Fruit fly (Drosophila melanogaster) whole organism, embryonic: ENCODE results near the gene Gr97a.

ENCODE experiments used
- Ada2b ChIP-seq: fragments of 200-800 bp; sonication (Bioruptor generic); IDR thresholded peaks from 2 replicates; pipeline ENCODE4 v1.3.6; 2022; ENCODE audit warnings: missing biosample characterization, missing genetic modification characterization
- CG10462 ChIP-seq: fragments of 200-800 bp; sonication (Bioruptor generic); optimal IDR thresholded peaks from 2 replicates; lab custom pipeline; 2016; ENCODE audit warnings: missing biosample characterization, missing genetic modification characterization
- CG11247 ChIP-seq: fragments of 200-800 bp; sonication (Bioruptor generic); IDR thresholded peaks from 2 replicates; pipeline ENCODE4 v1.3.6; 2022; ENCODE audit warnings: missing biosample characterization, missing genetic modification characterization
- CG12236 ChIP-seq: fragments of 200-800 bp; sonication (Bioruptor generic); optimal IDR thresholded peaks from 2 replicates; lab custom pipeline; 2016; ENCODE audit warnings: missing biosample characterization, missing genetic modification characterization
- CG12942 ChIP-seq: fragments of 200-800 bp; sonication (Bioruptor generic); optimal IDR thresholded peaks from 3 replicates; lab custom pipeline; 2016; ENCODE audit warnings: missing biosample characterization, missing genetic modification characterization
- CG13624 ChIP-seq: fragments of 200-800 bp; sonication (Bioruptor generic); optimal IDR thresholded peaks from 2 replicates; lab custom pipeline; 2016; ENCODE audit warnings: missing biosample characterization, missing genetic modification characterization
- CG14860 ChIP-seq: fragments of 200-800 bp; sonication (Bioruptor generic); IDR thresholded peaks from 3 replicates; pipeline ENCODE4 v1.3.6; 2022; ENCODE audit warnings: missing biosample characterization, missing genetic modification characterization; ENCODE audit not compliant: partially characterized antibody
- CG1529 ChIP-seq: fragments of 200-800 bp; sonication (Bioruptor generic); optimal IDR thresholded peaks from 3 replicates; lab custom pipeline; 2018; ENCODE audit warnings: missing biosample characterization, missing genetic modification characterization
- CG15514 ChIP-seq: fragments of 200-800 bp; sonication (Bioruptor generic); optimal IDR thresholded peaks from 3 replicates; lab custom pipeline; 2017; ENCODE audit warnings: missing biosample characterization, missing genetic modification characterization, mild to moderate bottlenecking, moderate library complexity, missing genetic modification reagents
- CG1647 ChIP-seq: fragments of 200-800 bp; sonication (Bioruptor generic); optimal IDR thresholded peaks from 3 replicates; lab custom pipeline; 2016; ENCODE audit warnings: missing biosample characterization, missing genetic modification characterization
- CG17328 ChIP-seq: fragments of 200-800 bp; sonication (Bioruptor generic); IDR thresholded peaks from 2 replicates; pipeline ENCODE4 v1.3.6; 2022; ENCODE audit warnings: missing biosample characterization, missing genetic modification characterization
- CG17359 ChIP-seq: fragments of 200-800 bp; sonication (Bioruptor generic); optimal IDR thresholded peaks from 3 replicates; lab custom pipeline; 2018; ENCODE audit warnings: missing biosample characterization, mild to moderate bottlenecking, missing genetic modification characterization, moderate library complexity
- CG17385 ChIP-seq: fragments of 200-800 bp; sonication (Bioruptor generic); optimal IDR thresholded peaks from 3 replicates; lab custom pipeline; 2018; ENCODE audit warnings: missing biosample characterization, mild to moderate bottlenecking, missing genetic modification characterization
- CG18619 ChIP-seq: fragments of 200-800 bp; sonication (Bioruptor generic); optimal IDR thresholded peaks from 3 replicates; lab custom pipeline; 2017; ENCODE audit warnings: missing biosample characterization, mild to moderate bottlenecking, missing genetic modification characterization
- CG2120 ChIP-seq: fragments of 200-800 bp; sonication (Bioruptor generic); optimal IDR thresholded peaks from 3 replicates; lab custom pipeline; 2016; ENCODE audit warnings: missing biosample characterization, missing genetic modification characterization
- CG2678 ChIP-seq: fragments of 200-800 bp; sonication (Bioruptor generic); optimal IDR thresholded peaks from 3 replicates; lab custom pipeline; 2019; ENCODE audit warnings: missing biosample characterization, mild to moderate bottlenecking, missing genetic modification characterization, moderate library complexity
- CG2712 ChIP-seq: fragments of 200-800 bp; optimal IDR thresholded peaks from 3 replicates; lab custom pipeline; 2019; ENCODE audit warnings: missing biosample characterization, mild to moderate bottlenecking, missing genetic modification characterization, moderate library complexity
- CG30020 ChIP-seq: fragments of 200-800 bp; optimal IDR thresholded peaks from 2 replicates; lab custom pipeline; 2019; ENCODE audit warnings: missing biosample characterization, mild to moderate bottlenecking, missing genetic modification characterization, moderate library complexity
- CG31365 ChIP-seq: fragments of 200-800 bp; sonication (Bioruptor generic); optimal IDR thresholded peaks from 2 replicates; lab custom pipeline; 2018; ENCODE audit warnings: missing biosample characterization, mild to moderate bottlenecking, missing genetic modification characterization
- CG32532 ChIP-seq: fragments of 200-800 bp; sonication (Bioruptor generic); IDR thresholded peaks from 2 replicates; pipeline ENCODE4 v1.3.6; 2022; ENCODE audit warnings: missing biosample characterization, missing genetic modification characterization
- CG3847 ChIP-seq: fragments of 200-800 bp; sonication (Bioruptor generic); IDR thresholded peaks from 2 replicates; pipeline ENCODE4 v1.3.6; 2022; ENCODE audit warnings: missing biosample characterization, missing genetic modification characterization
- CG4424 ChIP-seq: fragments of 200-800 bp; sonication (Bioruptor generic); optimal IDR thresholded peaks from 3 replicates; lab custom pipeline; 2016; ENCODE audit warnings: missing biosample characterization, missing genetic modification characterization
- CG4707 ChIP-seq: fragments of 200-800 bp; sonication (Bioruptor generic); optimal IDR thresholded peaks from 2 replicates; lab custom pipeline; 2018; ENCODE audit warnings: missing biosample characterization, mild to moderate bottlenecking, missing genetic modification characterization, moderate library complexity
- CG5180 ChIP-seq: fragments of 200-800 bp; sonication (Bioruptor generic); optimal IDR thresholded peaks from 3 replicates; lab custom pipeline; 2017; ENCODE audit warnings: missing biosample characterization, missing genetic modification characterization, mild to moderate bottlenecking, moderate library complexity, missing genetic modification reagents
- CG6175 ChIP-seq: fragments of 200-800 bp; sonication (Bioruptor generic); IDR thresholded peaks from 3 replicates; pipeline ENCODE4 v1.3.6; 2022; ENCODE audit warnings: missing biosample characterization, missing genetic modification characterization
- CG6813 ChIP-seq: fragments of 200-800 bp; sonication (Bioruptor generic); optimal IDR thresholded peaks from 2 replicates; lab custom pipeline; 2017; ENCODE audit warnings: missing biosample characterization, missing genetic modification characterization, mild to moderate bottlenecking, moderate library complexity, missing genetic modification reagents
- CG7745 ChIP-seq: fragments of 200-800 bp; sonication (Bioruptor generic); optimal IDR thresholded peaks from 2 replicates; lab custom pipeline; 2018; ENCODE audit warnings: missing biosample characterization, mild to moderate bottlenecking, missing genetic modification characterization, moderate library complexity
- CG8089 ChIP-seq: fragments of 200-800 bp; sonication (Bioruptor generic); optimal IDR thresholded peaks from 3 replicates; lab custom pipeline; 2016; ENCODE audit warnings: missing biosample characterization, missing genetic modification characterization
- CG8281 ChIP-seq: fragments of 200-800 bp; sonication (Bioruptor generic); optimal IDR thresholded peaks from 2 replicates; lab custom pipeline; 2018; ENCODE audit warnings: missing biosample characterization, mild to moderate bottlenecking, missing genetic modification characterization, moderate library complexity
- Dp ChIP-seq: fragments of 200-800 bp; sonication (Bioruptor generic); optimal IDR thresholded peaks from 2 replicates; lab custom pipeline; 2018; ENCODE audit warnings: missing biosample characterization, mild to moderate bottlenecking, missing genetic modification characterization, moderate library complexity
- Hey ChIP-seq: fragments of 200-800 bp; sonication (Bioruptor generic); optimal IDR thresholded peaks from 3 replicates; lab custom pipeline; 2018; ENCODE audit warnings: missing biosample characterization, mild to moderate bottlenecking, missing genetic modification characterization
- Hr3 ChIP-seq: fragments of 200-800 bp; sonication (Bioruptor generic); optimal IDR thresholded peaks from 3 replicates; lab custom pipeline; 2016; ENCODE audit warnings: missing biosample characterization, missing genetic modification characterization
- Neu2 ChIP-seq: fragments of 200-800 bp; sonication (Bioruptor generic); optimal IDR thresholded peaks from 3 replicates; lab custom pipeline; 2016; ENCODE audit warnings: missing biosample characterization, missing genetic modification characterization, borderline replicate concordance
- Opbp ChIP-seq: fragments of 200-800 bp; sonication (Bioruptor generic); IDR thresholded peaks from 3 replicates; pipeline ENCODE4 v1.3.6; 2022; ENCODE audit warnings: missing biosample characterization, missing genetic modification characterization; ENCODE audit not compliant: partially characterized antibody
- PHDP ChIP-seq: fragments of 200-800 bp; sonication (Bioruptor generic); optimal IDR thresholded peaks from 3 replicates; lab custom pipeline; 2018; ENCODE audit warnings: missing biosample characterization, mild to moderate bottlenecking, missing genetic modification characterization, moderate library complexity
- Rx ChIP-seq: fragments of 200-800 bp; sonication (Bioruptor generic); IDR thresholded peaks from 2 replicates; pipeline ENCODE4 v1.3.6; 2022; ENCODE audit warnings: missing biosample characterization, missing genetic modification characterization
- ab ChIP-seq: fragments of 200-800 bp; sonication (Bioruptor generic); optimal IDR thresholded peaks from 2 replicates; lab custom pipeline; 2016; ENCODE audit warnings: missing biosample characterization, missing genetic modification characterization
- bigmax ChIP-seq: fragments of 200-800 bp; sonication (Bioruptor generic); optimal IDR thresholded peaks from 2 replicates; lab custom pipeline; 2018; ENCODE audit warnings: missing biosample characterization, mild to moderate bottlenecking, missing genetic modification characterization
- cato ChIP-seq: fragments of 200-800 bp; sonication (Bioruptor generic); optimal IDR thresholded peaks from 2 replicates; lab custom pipeline; 2016; ENCODE audit warnings: missing biosample characterization, missing genetic modification characterization, borderline replicate concordance
- dan ChIP-seq: fragments of 200-800 bp; sonication (Bioruptor generic); IDR thresholded peaks from 2 replicates; pipeline ENCODE4 v1.3.6; 2022; ENCODE audit warnings: missing biosample characterization, missing genetic modification characterization
- fd3F ChIP-seq: fragments of 200-800 bp; sonication (Bioruptor generic); optimal IDR thresholded peaks from 2 replicates; lab custom pipeline; 2018; ENCODE audit warnings: missing biosample characterization, mild to moderate bottlenecking, missing genetic modification characterization, moderate library complexity
- gfzf ChIP-seq: fragments of 200-800 bp; sonication (Bioruptor generic); optimal IDR thresholded peaks from 2 replicates; lab custom pipeline; 2016; ENCODE audit warnings: missing biosample characterization, mild to moderate bottlenecking, missing genetic modification characterization, moderate library complexity
- gsb ChIP-seq: fragments of 200-800 bp; sonication (Bioruptor generic); IDR thresholded peaks from 2 replicates; pipeline ENCODE4 v1.3.6; 2022; ENCODE audit warnings: missing biosample characterization, missing genetic modification characterization
- gsb-n ChIP-seq: fragments of 200-800 bp; sonication (Bioruptor generic); optimal IDR thresholded peaks from 3 replicates; lab custom pipeline; 2018; ENCODE audit warnings: missing biosample characterization, mild to moderate bottlenecking, missing genetic modification characterization
- pfk ChIP-seq: fragments of 200-800 bp; sonication (Bioruptor generic); optimal IDR thresholded peaks from 2 replicates; lab custom pipeline; 2018; ENCODE audit warnings: missing biosample characterization, mild to moderate bottlenecking, missing genetic modification characterization, moderate library complexity
- seq ChIP-seq: fragments of 200-800 bp; sonication (Bioruptor generic); IDR thresholded peaks from 2 replicates; pipeline ENCODE4 v1.3.6; 2022; ENCODE audit warnings: missing biosample characterization, missing genetic modification characterization
- sim ChIP-seq: fragments of 200-800 bp; sonication (Bioruptor generic); IDR thresholded peaks from 2 replicates; pipeline ENCODE4 v1.3.6; 2022; ENCODE audit warnings: missing biosample characterization, missing genetic modification characterization
- sob ChIP-seq: fragments of 200-800 bp; sonication (Bioruptor generic); IDR thresholded peaks from 2 replicates; pipeline ENCODE4 v1.3.6; 2022; ENCODE audit warnings: missing biosample characterization, missing genetic modification characterization
- stwl ChIP-seq: fragments of 200-800 bp; sonication (Bioruptor generic); optimal IDR thresholded peaks from 3 replicates; lab custom pipeline; 2018; ENCODE audit warnings: missing biosample characterization, mild to moderate bottlenecking, missing genetic modification characterization, moderate library complexity
- trh ChIP-seq: fragments of 200-800 bp; sonication (Bioruptor generic); optimal IDR thresholded peaks from 2 replicates; lab custom pipeline; 2016; ENCODE audit warnings: missing biosample characterization, missing genetic modification characterization

The Gr97a gene

DNA sequence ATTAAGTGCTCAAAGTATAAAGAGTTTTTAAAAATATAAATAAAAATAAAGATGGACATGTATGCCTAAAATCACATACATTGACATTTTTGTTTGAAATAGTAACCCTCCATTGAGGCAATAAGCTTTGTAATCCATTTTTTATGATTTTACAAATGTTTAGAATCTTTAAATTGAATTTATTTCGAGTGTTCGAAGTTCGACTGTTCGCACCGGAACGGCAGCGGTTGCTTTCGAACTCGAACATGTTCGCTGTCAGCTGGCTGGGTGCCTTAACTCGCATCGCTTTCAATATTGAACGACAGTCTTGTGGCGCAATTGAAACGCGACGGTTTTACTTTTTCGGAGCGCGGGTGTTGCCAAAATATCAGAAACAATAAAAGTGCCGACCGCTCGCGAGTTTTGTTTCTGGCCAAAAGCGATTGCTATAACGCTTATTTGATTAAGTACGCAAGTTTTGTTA lies 50.8 kb downstream of the Gr97a start, which contains the start of gene CG46339 (continued):
- TF ChIP-seq trh (GFP tag; lab: Kevin White, UChicago) (no peak), bigmax (GFP tag; lab: Kevin White, UChicago) (peak; percentile 42), gsb-n (tag; lab: Kevin White, UChicago) (peak; percentile 7), cato (GFP tag; lab: Kevin White, UChicago) (no peak), CG14860 (GFP tag; lab: Robert Waterston, UW) (no peak), CG6813 (peak; percentile 84), CG3847 (no peak), sob (peak; percentile 79), Ada2b (GFP tag; lab: Robert Waterston, UW) (peak; percentile 33; the same call in 1 of the 2 replicates), pfk (GFP tag; lab: Kevin White, UChicago) (peak; percentile 52), CG1529 (GFP tag; lab: Kevin White, UChicago) (no peak), CG8089 (no peak), gfzf (no peak), CG4707 (GFP tag; lab: Kevin White, UChicago) (peak; percentile 62), sim (0 out of 2 replicates have a peak, but pooled peaks have one; percentile 41), CG2120 (GFP tag; lab: Kevin White, UChicago) (peak; percentile 54), CG18619 (no peak), CG15514 (GFP tag; lab: Kevin White, UChicago) (peak; percentile 79), CG2712 (tag; lab: Kevin White, UChicago) (peak; percentile 53), Dp (GFP tag; lab: Kevin White, UChicago) (no peak), Hey (peak; percentile 74), CG12236 (GFP tag; lab: Kevin White, UChicago) (peak; percentile 8), CG17359 (tag; lab: Kevin White, UChicago) (peak; percentile 64), Hr3 (GFP tag; lab: Kevin White, UChicago) (no peak), CG6175 (GFP tag; lab: Robert Waterston, UW) (no peak), CG12942 (GFP tag; lab: Kevin White, UChicago) (no peak), CG32532 (GFP tag; lab: Robert Waterston, UW) (peak; percentile 90), CG7745 (tag; lab: Kevin White, UChicago) (no peak), ab (GFP tag; lab: Kevin White, UChicago) (no peak), CG11247 (GFP tag; lab: Robert Waterston, UW) (no peak), CG4424 (peak; percentile 45), seq (peak; percentile 32; the same call in 1 of the 2 replicates), CG30020 (no peak), stwl (peak; percentile 5), CG2678 (tag; lab: Kevin White, UChicago) (peak; percentile 71), CG8281 (no peak), Rx (GFP tag; lab: Robert Waterston, UW) (no peak), fd3F (no peak), CG17328 (GFP tag; lab: Robert Waterston, UW) (peak; percentile 34), gsb (GFP tag; lab: Robert Waterston, UW) (peak; percentile 48; the same call in 1 of the 2 replicates), CG1647 (no peak), Opbp (GFP tag; lab: Robert Waterston, UW) (peak; percentile 25; the same call in 1 of the 3 replicates), CG17385 (GFP tag; lab: Kevin White, UChicago) (peak; percentile 71), CG31365 (peak; percentile 62), CG5180 (GFP tag; lab: Kevin White, UChicago) (peak; percentile 99), PHDP (tag; lab: Kevin White, UChicago) (peak; percentile 59), dan (no peak), Neu2 (GFP tag; lab: Kevin White, UChicago) (no peak), CG13624 (GFP tag; lab: Kevin White, UChicago) (peak; percentile 11), CG10462 (GFP tag; lab: Kevin White, UChicago) (no peak)
